Worm (Caenorhabditis elegans) whole organism, mixed stage, embryonic: Measurements from ENCODE around the gene pap-2.

Source experiments
- nhr-76 ChIP-seq: sonication (generic microtip); optimal IDR thresholded peaks from 2 replicates; lab custom pipeline; 2017; ENCODE audit warnings: missing biosample characterization, missing genetic modification characterization
- pha-4 ChIP-seq: fragments of 150-350 bp; optimal IDR thresholded peaks from 2 replicates; lab custom pipeline; 2018; ENCODE audit warnings: missing biosample characterization, missing genetic modification reagents, missing genetic modification characterization
- snpc-4 ChIP-seq: fragments of 150-350 bp; optimal IDR thresholded peaks from 2 replicates; lab custom pipeline; 2014; ENCODE audit warnings: missing biosample characterization, missing genetic modification characterization
- ztf-11 ChIP-seq: fragments of 150-350 bp; optimal IDR thresholded peaks from 2 replicates; lab custom pipeline; 2014; ENCODE audit warnings: missing biosample characterization, missing genetic modification characterization

- TF ChIP-seq snpc-4 (no peak), ztf-11 (tag; lab: Kevin White, UChicago) (no peak), nhr-76 (tag; lab: Kevin White, UChicago) (no peak), pha-4 (tag; lab: Kevin White, UChicago) (no peak)
Observed at ce11 chrII:9586734-9587209, 22.4 kb downstream of the pap-2 start, which contains the start of gene ugt-58.
